Worm (Caenorhabditis elegans) whole organism, young adult: ENCODE results near the gene pho-13.

ENCODE experiments used
- B0336.3 ChIP-seq: fragments of 200-800 bp; sonication (Bioruptor generic); IDR thresholded peaks from 2 replicates; pipeline ENCODE4 v1.3.6; 2022; ENCODE audit warnings: missing genetic modification characterization, missing compliant biosample characterization
- F55B11.4 ChIP-seq: sonication (generic microtip); optimal IDR thresholded peaks from 2 replicates; lab custom pipeline; 2016; ENCODE audit warnings: missing compliant biosample characterization, missing genetic modification characterization, borderline replicate concordance; ENCODE audit not compliant: insufficient read depth
- T07F8.4 ChIP-seq: sonication (generic microtip); optimal IDR thresholded peaks from 2 replicates; lab custom pipeline; 2016; ENCODE audit warnings: mild to moderate bottlenecking, missing genetic modification characterization, moderate library complexity, missing compliant biosample characterization
- Y79H2A.3 ChIP-seq: fragments of 200-800 bp; sonication (Bioruptor generic); conservative IDR thresholded peaks from 2 replicates; pipeline ENCODE4 v1.3.6; 2022; ENCODE audit warnings: missing genetic modification reagents, missing genetic modification characterization, missing compliant biosample characterization
- akir-1 ChIP-seq: fragments of 200-800 bp; sonication (Bioruptor generic); optimal IDR thresholded peaks from 2 replicates; lab custom pipeline; 2018; ENCODE audit warnings: mild to moderate bottlenecking, missing genetic modification characterization, moderate library complexity, missing compliant biosample characterization
- ama-1 ChIP-seq, 3 experiments: fragments of 150-350 bp in 1 of 3; sonication (generic microtip) in 2 of 3; optimal IDR thresholded peaks; 2 replicates each; lab custom pipeline; 2014 to 2018; ENCODE audit warnings: missing biosample characterization in 2 of 3, missing genetic modification characterization in 2 of 3, missing genetic modification reagents in 2 of 3
- attf-3 ChIP-seq: fragments of 200-800 bp; sonication (Bioruptor generic); conservative IDR thresholded peaks from 2 replicates; pipeline ENCODE4 v1.3.6; 2022; ENCODE audit warnings: missing genetic modification reagents, missing genetic modification characterization, missing compliant biosample characterization
- attf-5 ChIP-seq: fragments of 200-800 bp; sonication (Bioruptor generic); optimal IDR thresholded peaks from 2 replicates; lab custom pipeline; 2018; ENCODE audit warnings: mild to moderate bottlenecking, missing genetic modification characterization, missing compliant biosample characterization
- ceh-79 ChIP-seq: sonication (generic microtip); optimal IDR thresholded peaks from 2 replicates; lab custom pipeline; 2017; ENCODE audit warnings: mild to moderate bottlenecking, missing genetic modification characterization, missing compliant biosample characterization
- efl-1 ChIP-seq: fragments of 150-350 bp; optimal IDR thresholded peaks from 2 replicates; lab custom pipeline; 2014; ENCODE audit warnings: missing biosample characterization, missing genetic modification reagents, missing genetic modification characterization
- ekl-4 ChIP-seq: fragments of 200-800 bp; sonication (Bioruptor generic); IDR thresholded peaks from 2 replicates; pipeline ENCODE4 v1.3.6; 2022; ENCODE audit warnings: missing genetic modification reagents, missing genetic modification characterization, missing compliant biosample characterization
- hmg-1.2 ChIP-seq: fragments of 200-800 bp; sonication (Bioruptor generic); IDR thresholded peaks from 2 replicates; pipeline ENCODE4 v1.3.6; 2022; ENCODE audit warnings: missing genetic modification reagents, missing genetic modification characterization, missing compliant biosample characterization
- hsf-1 ChIP-seq: fragments of 200-800 bp; sonication (Bioruptor generic); IDR thresholded peaks from 2 replicates; pipeline ENCODE4 v1.3.6; 2022; ENCODE audit warnings: missing genetic modification reagents, missing genetic modification characterization, missing compliant biosample characterization
- lag-1 ChIP-seq: fragments of 200-800 bp; sonication (Bioruptor generic); IDR thresholded peaks from 2 replicates; pipeline ENCODE4 v1.3.6; 2022; ENCODE audit warnings: missing genetic modification reagents, missing genetic modification characterization, missing compliant biosample characterization
- let-526 ChIP-seq: fragments of 200-800 bp; sonication (Bioruptor generic); IDR thresholded peaks from 2 replicates; pipeline ENCODE4 v1.3.6; 2022; ENCODE audit warnings: missing genetic modification reagents, missing genetic modification characterization, missing compliant biosample characterization
- let-607 ChIP-seq, 2 experiments: fragments of 200-800 bp in 1 of 2; sonication (Bioruptor generic) in 1 of 2; sonication (generic microtip) in 1 of 2; optimal IDR thresholded peaks; 2 replicates each; lab custom pipeline; 2016 to 2018; ENCODE audit warnings: mild to moderate bottlenecking in 2 of 2, missing compliant biosample characterization in 2 of 2, missing genetic modification characterization in 2 of 2, moderate library complexity in 2 of 2, missing genotype in 1 of 2
- lin-40 ChIP-seq: sonication (generic microtip); optimal IDR thresholded peaks from 2 replicates; lab custom pipeline; 2016; ENCODE audit warnings: missing genetic modification characterization, mild to moderate bottlenecking, missing compliant biosample characterization, missing genotype, missing genetic modification reagents
- lsy-27 ChIP-seq: sonication (generic microtip); optimal IDR thresholded peaks from 2 replicates; lab custom pipeline; 2017; ENCODE audit warnings: missing genetic modification characterization, mild to moderate bottlenecking, missing compliant biosample characterization, antibody characterized with exemption, missing genotype, borderline replicate concordance; ENCODE audit not compliant: insufficient read depth
- madf-6 ChIP-seq: fragments of 200-800 bp; sonication (Bioruptor generic); IDR thresholded peaks from 2 replicates; pipeline ENCODE4 v1.3.6; 2022; ENCODE audit warnings: missing genetic modification reagents, missing genetic modification characterization, missing compliant biosample characterization
- mes-4 ChIP-seq: sonication (generic microtip); optimal IDR thresholded peaks from 2 replicates; lab custom pipeline; 2016; ENCODE audit warnings: missing genotype, missing genetic modification characterization, missing compliant biosample characterization
- nhr-120 ChIP-seq: fragments of 200-800 bp; sonication (Bioruptor generic); IDR thresholded peaks from 2 replicates; pipeline ENCODE4 v1.3.6; 2022; ENCODE audit warnings: missing genetic modification characterization, missing compliant biosample characterization
- nhr-179 ChIP-seq: sonication (generic microtip); optimal IDR thresholded peaks from 2 replicates; lab custom pipeline; 2016; ENCODE audit warnings: mild to moderate bottlenecking, missing genetic modification characterization, missing compliant biosample characterization
- repo-1 ChIP-seq: sonication (generic microtip); optimal IDR thresholded peaks from 2 replicates; lab custom pipeline; 2017; ENCODE audit warnings: mild to moderate bottlenecking, missing genetic modification characterization, missing compliant biosample characterization
- sea-2 ChIP-seq: fragments of 200-800 bp; sonication (Bioruptor generic); IDR thresholded peaks from 2 replicates; pipeline ENCODE4 v1.3.6; 2022; ENCODE audit warnings: missing genetic modification characterization, missing compliant biosample characterization
- snpc-1.3 ChIP-seq: sonication (generic microtip); optimal IDR thresholded peaks from 2 replicates; lab custom pipeline; 2017; ENCODE audit warnings: missing genetic modification characterization, mild to moderate bottlenecking, missing compliant biosample characterization, antibody characterized with exemption, moderate library complexity, missing genotype, missing genetic modification reagents; ENCODE audit not compliant: insufficient read depth
- somi-1 ChIP-seq: fragments of 200-800 bp; sonication (Bioruptor generic); optimal IDR thresholded peaks from 2 replicates; lab custom pipeline; 2018; ENCODE audit warnings: mild to moderate bottlenecking, missing genetic modification characterization, missing compliant biosample characterization
- ztf-26 ChIP-seq: sonication (generic microtip); optimal IDR thresholded peaks from 2 replicates; lab custom pipeline; 2017; ENCODE audit warnings: missing genetic modification characterization, missing compliant biosample characterization

pho-13 gene

DNA sequence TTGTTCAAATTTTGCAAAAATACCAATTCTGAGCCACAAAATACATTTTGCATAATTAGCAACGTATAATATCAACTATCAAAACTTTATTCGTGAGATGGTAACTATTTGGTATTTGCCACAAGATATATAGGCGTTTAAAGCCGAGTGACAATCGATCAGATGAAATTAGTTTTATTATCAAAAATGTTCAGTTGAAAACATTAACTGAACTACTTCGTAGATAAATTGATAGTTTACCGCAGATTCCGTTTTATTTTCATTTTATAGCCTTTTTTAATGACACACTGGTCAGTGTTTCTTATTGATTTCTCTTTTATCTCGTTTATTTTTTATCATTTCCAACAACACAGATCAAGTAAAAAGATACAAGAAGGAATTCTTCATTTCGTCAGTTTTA is 10.4 kb upstream of the pho-13 start:
- TF ChIP-seq ztf-26 (tag; lab: Kevin White, UChicago): peak; percentile 58
- TF ChIP-seq T07F8.4 (tag; lab: Kevin White, UChicago): no peak
- no peak for TF ChIP-seq hsf-1 (GFP tag; lab: Robert Waterston, UW)
- TF ChIP-seq repo-1: peak; percentile 26

DNA sequence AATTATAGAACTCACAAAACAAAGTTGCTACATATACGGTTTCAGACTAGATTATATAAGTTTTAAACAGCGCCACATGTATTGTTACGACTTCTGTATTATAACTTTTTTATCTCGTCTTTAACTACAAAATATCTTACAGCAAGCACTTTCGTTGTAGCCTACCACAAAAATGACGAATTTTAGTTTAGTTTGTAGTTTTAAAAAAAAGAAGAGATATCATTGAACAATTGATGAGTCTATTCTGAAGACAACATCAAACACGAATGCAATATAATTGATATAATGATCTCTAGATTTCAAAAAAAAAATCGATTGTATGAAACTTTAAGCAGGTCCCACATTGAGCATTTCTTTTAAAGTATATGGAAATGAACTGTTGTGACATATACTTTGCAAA is 7.4 kb upstream of the pho-13 start:
- TF ChIP-seq hmg-1.2 (GFP tag; lab: Robert Waterston, UW) (no peak), mes-4 (tag; lab: Kevin White, UChicago) (no peak), efl-1 (GFP tag; lab: Kevin White, UChicago) (no peak), madf-6 (GFP tag; lab: Robert Waterston, UW) (no peak), attf-3 (GFP tag; lab: Robert Waterston, UW) (no peak), lag-1 (no peak), akir-1 (GFP tag; lab: Kevin White, UChicago) (no peak), Y79H2A.3 (GFP tag; lab: Robert Waterston, UW) (no peak)

DNA sequence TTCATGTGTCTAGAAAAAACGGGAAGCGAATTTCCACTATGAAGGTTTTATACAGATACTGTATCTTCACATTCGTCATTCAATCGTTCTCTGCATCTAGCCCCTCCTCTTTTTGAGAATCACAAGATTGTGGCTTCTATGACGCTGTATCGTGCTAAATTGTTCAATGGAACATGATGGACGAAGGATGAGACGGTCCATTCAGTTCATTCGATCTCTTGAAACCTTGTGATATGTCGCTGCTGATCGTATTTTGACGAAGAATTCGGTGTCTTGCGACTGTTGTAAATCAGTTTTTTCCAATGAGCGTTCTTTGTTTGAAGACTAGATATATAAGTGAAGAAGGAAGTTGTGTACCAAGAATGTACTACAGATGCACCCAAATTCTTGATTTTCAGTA is 6.8 kb upstream of the pho-13 start:
- TF ChIP-seq somi-1 (GFP tag; lab: Kevin White, UChicago) (peak; percentile 66), F55B11.4 (tag; lab: Kevin White, UChicago) (no peak), lin-40 (tag; lab: Kevin White, UChicago) (peak; percentile 5)

DNA sequence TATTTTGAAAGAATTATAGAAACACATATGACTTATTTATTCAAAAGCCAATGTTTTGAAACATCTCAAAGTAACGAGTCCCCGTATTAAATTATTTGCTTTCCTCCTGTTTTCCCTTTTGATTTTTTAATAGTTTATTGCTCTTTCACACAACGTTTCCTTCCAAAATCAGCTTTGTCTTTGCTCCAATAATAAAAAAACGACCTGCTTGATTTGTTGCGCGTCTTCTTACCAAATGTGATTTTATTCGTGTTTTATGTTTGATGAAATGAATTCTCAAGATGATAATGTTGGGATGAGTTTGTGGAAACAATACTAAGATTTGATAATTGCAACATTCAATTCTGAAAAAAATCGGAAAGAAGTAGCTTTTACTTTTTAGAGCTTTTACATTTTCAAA is 5.5 kb upstream of the pho-13 start:
- TF ChIP-seq ekl-4 (GFP tag; lab: Robert Waterston, UW): 0 out of 2 replicates have a peak, but pooled peaks have one; percentile 39
- peak; percentile 31; the same call in 1 of the 2 replicates for TF ChIP-seq B0336.3 (GFP tag; lab: Robert Waterston, UW)
- no peak for TF ChIP-seq sea-2 (GFP tag; lab: Robert Waterston, UW)
- no peak for TF ChIP-seq nhr-120 (GFP tag; lab: Robert Waterston, UW)

DNA sequence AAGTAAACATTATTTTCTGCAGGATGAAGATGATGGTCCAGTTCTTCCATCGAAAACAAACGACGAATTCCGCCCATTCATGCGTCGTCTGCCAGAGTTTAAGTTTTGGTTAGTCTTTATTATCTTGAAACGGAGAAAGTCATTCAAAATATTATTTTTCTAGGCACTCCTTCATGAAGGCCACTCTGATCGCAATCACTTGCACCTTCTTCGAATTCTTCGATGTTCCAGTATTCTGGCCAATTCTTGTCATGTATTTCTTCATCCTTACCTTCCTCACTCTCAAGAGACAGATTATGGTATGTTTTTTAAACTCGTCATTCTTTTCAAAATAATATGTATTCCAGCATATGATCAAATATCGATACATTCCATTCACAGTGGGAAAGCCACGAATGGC is 5.0 kb upstream of the pho-13 start:
- TF ChIP-seq ama-1 (optimal IDR thresholded peaks at IDR 0.05; lab: Kevin White, UChicago): peak; percentile 72
- no peak for TF ChIP-seq ama-1 (GFP tag; optimal IDR thresholded peaks at IDR 0.05; lab: Kevin White, UChicago)
- no peak for TF ChIP-seq ceh-79 (tag; lab: Kevin White, UChicago)

DNA sequence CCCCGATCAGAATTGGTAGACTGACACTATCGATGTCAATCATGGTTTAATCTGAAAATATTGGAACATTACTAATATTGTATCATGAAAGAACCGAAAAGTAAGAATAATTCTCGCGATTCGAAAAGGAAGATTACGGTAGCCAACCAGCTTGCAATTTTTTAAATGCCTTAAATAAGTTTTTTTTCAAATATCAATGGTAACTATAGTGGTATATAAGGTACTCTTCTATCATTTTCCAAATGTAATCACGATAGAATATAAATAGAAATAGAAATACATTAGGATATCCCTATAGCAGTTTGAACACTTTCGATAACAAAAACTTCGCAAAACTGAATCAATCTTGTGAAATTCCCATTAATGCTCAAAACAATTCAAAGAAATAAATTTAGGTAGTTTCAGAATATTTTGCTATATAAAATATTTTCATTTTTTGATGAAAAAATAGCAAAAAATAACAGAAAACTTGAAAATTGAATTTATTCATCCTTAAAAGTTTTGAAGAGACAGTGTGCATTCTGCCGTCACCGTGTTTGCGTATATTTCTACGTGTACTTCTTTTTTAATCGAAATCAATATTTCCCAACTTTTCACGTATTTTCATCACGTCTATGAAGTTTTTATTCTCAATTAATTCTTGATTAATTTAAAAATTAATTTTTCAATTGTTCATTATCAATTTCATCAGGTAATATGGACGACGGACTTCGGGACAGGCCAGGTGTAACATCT is 4.0 kb upstream of the pho-13 start, which contains the start of the genes F46C5.9 and rer-1:
Gene F46C5.9, minus strand, starts transcription at position 51 of the 735 bp plus-strand sequence.
Gene rer-1, plus strand, starts transcription at position 692 of the 735 bp plus-strand sequence.
- TF ChIP-seq snpc-1.3: peak; percentile 8
- TF ChIP-seq let-607 (tag; optimal IDR thresholded peaks at IDR 0.05; lab: Kevin White, UChicago): peak; percentile 4 to 84
- no peak for TF ChIP-seq let-526 (GFP tag; lab: Robert Waterston, UW)
- TF ChIP-seq lsy-27 (tag; lab: Kevin White, UChicago): no peak
- TF ChIP-seq attf-5 (GFP tag; lab: Kevin White, UChicago): peak; percentile 38
- TF ChIP-seq nhr-179 (tag; lab: Kevin White, UChicago): no peak
